Worm (Caenorhabditis elegans) whole organism, early embryonic: ENCODE data around the gene W05E10.1.

Source experiments
- B0310.2 ChIP-seq: sonication (generic microtip); optimal IDR thresholded peaks from 2 replicates; lab custom pipeline; 2016; ENCODE audit warnings: mild to moderate bottlenecking, missing genetic modification characterization, missing compliant biosample characterization
- F13C5.2 ChIP-seq: sonication (generic microtip); optimal IDR thresholded peaks from 2 replicates; lab custom pipeline; 2017; ENCODE audit warnings: mild to moderate bottlenecking, missing genetic modification characterization, inconsistent platforms, missing compliant biosample characterization
- aly-1 ChIP-seq: sonication (generic microtip); optimal IDR thresholded peaks from 2 replicates; lab custom pipeline; 2016; ENCODE audit warnings: missing genetic modification characterization, missing compliant biosample characterization
- ama-1 ChIP-seq: fragments of 150-350 bp; optimal IDR thresholded peaks from 2 replicates; lab custom pipeline; 2014
- ceh-13 ChIP-seq: fragments of 200-800 bp; sonication (Bioruptor generic); optimal IDR thresholded peaks from 2 replicates; lab custom pipeline; 2018; ENCODE audit warnings: mild to moderate bottlenecking, missing genetic modification characterization, missing compliant biosample characterization
- ceh-36 ChIP-seq: sonication (generic microtip); optimal IDR thresholded peaks from 2 replicates; lab custom pipeline; 2016; ENCODE audit warnings: missing genetic modification characterization, inconsistent platforms, missing compliant biosample characterization
- ets-7 ChIP-seq: sonication (generic microtip); optimal IDR thresholded peaks from 2 replicates; lab custom pipeline; 2016; ENCODE audit warnings: missing genotype, missing genetic modification characterization, missing compliant biosample characterization
- flt-1 ChIP-seq: fragments of 200-800 bp; sonication (Bioruptor generic); IDR thresholded peaks from 2 replicates; pipeline ENCODE4 v1.3.6; 2022; ENCODE audit warnings: missing genetic modification characterization, missing compliant biosample characterization
- hmbx-1 ChIP-seq: sonication (generic microtip); optimal IDR thresholded peaks from 2 replicates; lab custom pipeline; 2016; ENCODE audit warnings: mild to moderate bottlenecking, missing genetic modification characterization, missing compliant biosample characterization
- hmg-4 ChIP-seq: fragments of 200-800 bp; sonication (Bioruptor generic); optimal IDR thresholded peaks from 2 replicates; lab custom pipeline; 2018; ENCODE audit warnings: mild to moderate bottlenecking, missing genetic modification characterization, missing compliant biosample characterization
- hnd-1 ChIP-seq: sonication (generic microtip); optimal IDR thresholded peaks from 2 replicates; lab custom pipeline; 2016; ENCODE audit warnings: missing genetic modification characterization, missing compliant biosample characterization
- pes-1 ChIP-seq: fragments of 200-800 bp; sonication (Bioruptor generic); IDR thresholded peaks from 2 replicates; pipeline ENCODE4 v1.3.6; 2022; ENCODE audit warnings: missing genetic modification reagents, missing genetic modification characterization, missing compliant biosample characterization
- scrt-1 ChIP-seq: fragments of 200-800 bp; sonication (Bioruptor generic); IDR thresholded peaks from 2 replicates; pipeline ENCODE4 v1.3.6; 2022; ENCODE audit warnings: missing genetic modification characterization, missing compliant biosample characterization
- sea-1 ChIP-seq: fragments of 200-800 bp; sonication (Bioruptor generic); conservative IDR thresholded peaks from 2 replicates; pipeline ENCODE4 v1.3.6; 2022; ENCODE audit warnings: missing genetic modification characterization, missing compliant biosample characterization
- tbx-11 ChIP-seq: fragments of 200-800 bp; sonication (Bioruptor generic); IDR thresholded peaks from 2 replicates; pipeline ENCODE4 v1.3.6; 2022; ENCODE audit warnings: missing genetic modification characterization, missing compliant biosample characterization
- tbx-37 ChIP-seq: fragments of 200-800 bp; sonication (Bioruptor generic); conservative IDR thresholded peaks from 2 replicates; pipeline ENCODE4 v1.3.6; 2022; ENCODE audit warnings: missing genetic modification reagents, missing genetic modification characterization, missing compliant biosample characterization
- tra-4 ChIP-seq: sonication (generic microtip); optimal IDR thresholded peaks from 2 replicates; lab custom pipeline; 2017; ENCODE audit warnings: missing genetic modification characterization, missing compliant biosample characterization

Gene W05E10.1

DNA sequence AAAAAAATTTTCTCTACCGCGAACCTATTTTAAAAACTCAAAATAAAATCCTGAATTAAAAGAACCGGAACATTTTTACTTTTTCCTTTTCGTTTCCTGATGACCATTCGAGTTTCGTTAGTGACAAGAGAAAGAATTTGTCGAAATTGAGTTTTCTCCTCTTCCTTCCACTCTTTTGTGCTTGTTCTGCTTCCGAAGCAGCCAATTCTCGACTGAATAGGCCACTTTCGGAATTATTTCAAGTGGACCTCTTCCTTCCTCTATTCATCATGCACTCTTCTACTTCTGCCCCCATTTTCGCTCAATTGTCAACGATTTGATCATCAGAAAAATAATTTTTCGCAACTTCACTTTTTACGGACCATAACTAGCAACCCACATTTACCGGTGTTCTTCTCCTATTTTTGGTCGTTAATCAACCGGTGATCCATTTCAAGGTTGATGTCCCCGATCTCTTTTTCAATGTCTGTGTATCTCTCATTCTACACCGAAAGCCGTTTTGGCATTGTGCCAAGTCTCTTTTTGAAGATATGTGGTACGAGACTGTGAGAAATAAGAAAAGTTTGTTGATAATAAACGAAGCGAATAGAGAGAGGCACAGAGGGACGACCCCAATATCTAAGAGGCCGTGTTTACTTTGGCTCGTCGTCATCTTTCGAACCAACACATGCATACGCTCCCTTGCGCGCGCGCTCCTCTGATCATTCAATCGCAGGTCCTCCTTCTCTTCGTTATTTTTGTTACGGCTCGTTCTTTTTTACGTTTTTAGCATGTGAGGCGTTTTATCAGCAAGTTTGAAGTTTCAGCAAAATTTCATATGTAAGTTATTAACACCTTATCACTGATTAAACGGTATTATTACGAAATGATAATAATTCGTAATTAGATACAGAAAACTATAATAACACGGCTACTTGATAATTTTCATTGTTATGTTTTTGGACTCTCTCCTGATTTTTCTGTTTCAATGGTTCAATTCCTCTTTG lies 16.6 kb downstream of the W05E10.1 start:
- TF ChIP-seq hmbx-1 (no peak), flt-1 (GFP tag; lab: Robert Waterston, UW) (no peak), tbx-37 (GFP tag; lab: Robert Waterston, UW) (no peak), pes-1 (GFP tag; lab: Robert Waterston, UW) (no peak), ets-7 (tag; lab: Kevin White, UChicago) (no peak), tra-4 (tag; lab: Kevin White, UChicago) (no peak), ceh-36 (no peak), B0310.2 (tag; lab: Kevin White, UChicago) (no peak), hnd-1 (tag; lab: Kevin White, UChicago) (no peak), sea-1 (GFP tag; lab: Robert Waterston, UW) (no peak)

- TF ChIP-seq tbx-11 (GFP tag; lab: Robert Waterston, UW) (no peak), hmg-4 (GFP tag; lab: Kevin White, UChicago) (peak; percentile 30)
These were observed 17.6 kb downstream of the W05E10.1 start for ce11 chrV:11673746-11674365.

ce11 chrV:11672497-11672896 lies 19.0 kb downstream of the W05E10.1 start, which contains the start of gene lgc-44:
TSS of gene lgc-44 (minus strand) at chrV:11672597.
- TF ChIP-seq hnd-1 (tag; lab: Kevin White, UChicago) (no peak), tbx-11 (GFP tag; lab: Robert Waterston, UW) (no peak), tra-4 (tag; lab: Kevin White, UChicago) (no peak), scrt-1 (GFP tag; lab: Robert Waterston, UW) (no peak), ceh-13 (no peak), ceh-36 (no peak), hmbx-1 (no peak), ama-1 (lab: Kevin White, UChicago) (no peak), pes-1 (GFP tag; lab: Robert Waterston, UW) (no peak), sea-1 (GFP tag; lab: Robert Waterston, UW) (no peak), ets-7 (tag; lab: Kevin White, UChicago) (no peak), hmg-4 (GFP tag; lab: Kevin White, UChicago) (no peak), flt-1 (GFP tag; lab: Robert Waterston, UW) (no peak), tbx-37 (GFP tag; lab: Robert Waterston, UW) (no peak), F13C5.2 (tag; lab: Kevin White, UChicago) (no peak), B0310.2 (tag; lab: Kevin White, UChicago) (no peak), aly-1 (tag; lab: Kevin White, UChicago) (no peak)

DNA sequence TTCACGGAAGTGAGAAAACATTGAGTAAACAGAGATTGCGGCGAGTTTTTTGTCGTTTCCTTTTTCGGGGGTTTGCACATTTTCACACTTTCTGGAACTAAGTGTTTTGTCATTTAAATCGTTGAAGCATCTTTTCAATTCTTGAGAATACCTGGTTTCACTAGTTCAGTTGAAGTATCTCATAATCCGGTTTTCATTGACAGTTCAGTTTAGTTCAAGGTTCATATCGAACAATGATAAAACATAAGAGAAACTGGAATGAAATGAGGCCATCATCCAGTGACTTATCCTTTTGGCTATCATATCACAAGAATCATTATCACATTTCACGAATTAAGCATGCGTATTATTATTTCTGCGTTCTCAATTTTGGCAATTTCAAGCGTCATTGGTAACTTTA lies 24.3 kb downstream of the W05E10.1 start, which contains the start of gene F46F3.3:
TSS of gene F46F3.3 (plus strand) at position 301 of the 400 bp plus-strand sequence.
- TF ChIP-seq pes-1 (GFP tag; lab: Robert Waterston, UW): no peak
- TF ChIP-seq hmbx-1: no peak
- TF ChIP-seq sea-1 (GFP tag; lab: Robert Waterston, UW): no peak
- TF ChIP-seq ama-1 (lab: Kevin White, UChicago): no peak
- no peak for TF ChIP-seq tra-4 (tag; lab: Kevin White, UChicago)
- TF ChIP-seq B0310.2 (tag; lab: Kevin White, UChicago): no peak
- TF ChIP-seq scrt-1 (GFP tag; lab: Robert Waterston, UW): no peak
- TF ChIP-seq flt-1 (GFP tag; lab: Robert Waterston, UW): no peak
- no peak for TF ChIP-seq F13C5.2 (tag; lab: Kevin White, UChicago)
- TF ChIP-seq hmg-4 (GFP tag; lab: Kevin White, UChicago): no peak
- TF ChIP-seq tbx-37 (GFP tag; lab: Robert Waterston, UW): no peak
- no peak for TF ChIP-seq tbx-11 (GFP tag; lab: Robert Waterston, UW)
- no peak for TF ChIP-seq ceh-13
- no peak for TF ChIP-seq ets-7 (tag; lab: Kevin White, UChicago)
- no peak for TF ChIP-seq hnd-1 (tag; lab: Kevin White, UChicago)
- no peak for TF ChIP-seq ceh-36
- no peak for TF ChIP-seq aly-1 (tag; lab: Kevin White, UChicago)

DNA sequence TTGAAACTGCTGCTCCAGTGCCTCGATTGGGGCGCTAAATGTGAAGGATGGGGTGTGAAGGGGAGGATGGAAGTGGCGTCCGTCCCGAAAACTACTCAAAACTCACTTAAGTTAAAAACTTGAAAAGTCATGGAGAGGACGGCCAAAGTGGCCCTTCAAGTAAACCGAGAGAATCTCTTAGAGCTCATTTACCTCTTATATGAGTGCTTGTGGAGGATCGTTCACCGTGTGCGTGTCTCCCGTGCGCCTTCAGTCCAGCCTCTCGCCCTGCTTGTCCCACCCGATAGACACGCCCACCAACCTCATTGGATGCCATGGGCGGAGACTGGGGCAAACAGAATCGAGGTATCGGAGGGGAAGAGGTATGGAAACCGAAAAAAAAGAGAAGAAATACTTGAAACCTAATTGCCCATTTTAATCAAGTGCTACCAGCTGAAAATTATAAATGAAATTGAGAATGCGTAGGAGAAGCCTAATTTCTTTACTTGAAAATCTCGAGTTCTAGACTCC lies 26.6 kb downstream of the W05E10.1 start, which contains the start of gene ceh-27:
TSS of gene ceh-27 (minus strand) at position 228 of the 510 bp plus-strand sequence.
- no peak for TF ChIP-seq hnd-1 (tag; lab: Kevin White, UChicago)

- TF ChIP-seq flt-1 (GFP tag; lab: Robert Waterston, UW) (no peak), tbx-11 (GFP tag; lab: Robert Waterston, UW) (no peak), ceh-36 (peak; percentile 15)
These were observed 30.9 kb downstream of the W05E10.1 start for ce11 chrV:11660566-11660965.

DNA sequence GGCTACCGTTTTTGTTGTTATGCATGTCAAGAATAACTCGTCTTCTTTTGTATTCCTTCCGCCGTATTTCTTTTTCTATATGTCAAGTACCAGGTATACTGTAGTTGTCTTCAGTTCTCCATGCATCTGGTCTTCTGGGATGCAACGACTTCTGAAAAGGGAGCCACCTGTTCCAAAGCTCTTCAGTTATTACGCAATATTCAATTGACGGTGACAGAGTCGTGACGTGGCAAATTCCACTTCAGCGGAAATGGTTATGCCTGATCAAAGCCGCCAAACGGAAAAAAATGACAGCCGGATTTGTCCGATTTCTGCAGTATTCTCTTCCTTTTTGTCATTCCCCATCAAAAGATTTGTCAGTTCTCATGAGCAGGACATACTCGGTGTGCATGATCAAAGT lies 35.0 kb downstream of the W05E10.1 start:
- TF ChIP-seq ets-7 (tag; lab: Kevin White, UChicago) (no peak), tbx-37 (GFP tag; lab: Robert Waterston, UW) (no peak), F13C5.2 (tag; lab: Kevin White, UChicago) (no peak), hmbx-1 (no peak), aly-1 (tag; lab: Kevin White, UChicago) (no peak), ceh-13 (no peak), ama-1 (lab: Kevin White, UChicago) (no peak), ceh-36 (no peak), B0310.2 (tag; lab: Kevin White, UChicago) (no peak), flt-1 (GFP tag; lab: Robert Waterston, UW) (no peak), tra-4 (tag; lab: Kevin White, UChicago) (no peak), hmg-4 (GFP tag; lab: Kevin White, UChicago) (no peak), scrt-1 (GFP tag; lab: Robert Waterston, UW) (no peak), tbx-11 (GFP tag; lab: Robert Waterston, UW) (no peak), hnd-1 (tag; lab: Kevin White, UChicago) (no peak), sea-1 (GFP tag; lab: Robert Waterston, UW) (no peak), pes-1 (GFP tag; lab: Robert Waterston, UW) (no peak)
